Worm (Caenorhabditis elegans) whole organism, young adult: Measurements from ENCODE around the gene C23H4.8.
A peak's percentile ranks its signal among the peaks of the same experiment; 100 is the strongest.

Experiments used
- B0336.3 ChIP-seq: fragments of 200-800 bp; sonication (Bioruptor generic); IDR thresholded peaks from 2 replicates; pipeline ENCODE4 v1.3.6; 2022; ENCODE audit warnings: missing genetic modification characterization, missing compliant biosample characterization
- C06A6.2 ChIP-seq: fragments of 200-800 bp; sonication (Bioruptor generic); conservative IDR thresholded peaks from 2 replicates; pipeline ENCODE4 v1.3.6; 2022; ENCODE audit warnings: missing genetic modification characterization, missing compliant biosample characterization
- C17E4.6 ChIP-seq: fragments of 200-800 bp; sonication (Bioruptor generic); IDR thresholded peaks from 2 replicates; pipeline ENCODE4 v1.3.6; 2022; ENCODE audit warnings: missing genetic modification reagents, missing genetic modification characterization, missing compliant biosample characterization
- F23B12.7 ChIP-seq: sonication (generic microtip); optimal IDR thresholded peaks from 2 replicates; lab custom pipeline; 2017; ENCODE audit warnings: missing genetic modification characterization, mild to moderate bottlenecking, missing compliant biosample characterization, antibody characterized with exemption, moderate library complexity; ENCODE audit not compliant: insufficient read depth
- F52B5.7 ChIP-seq: sonication (generic microtip); optimal IDR thresholded peaks from 2 replicates; lab custom pipeline; 2016; ENCODE audit warnings: mild to moderate bottlenecking, missing genetic modification characterization, missing compliant biosample characterization
- F55B11.4 ChIP-seq: sonication (generic microtip); optimal IDR thresholded peaks from 2 replicates; lab custom pipeline; 2016; ENCODE audit warnings: missing compliant biosample characterization, missing genetic modification characterization, borderline replicate concordance; ENCODE audit not compliant: insufficient read depth
- F57A8.1 ChIP-seq: fragments of 200-800 bp; sonication (Bioruptor generic); optimal IDR thresholded peaks from 2 replicates; lab custom pipeline; 2018; ENCODE audit warnings: mild to moderate bottlenecking, missing genetic modification characterization, moderate library complexity, missing compliant biosample characterization
- K11D2.4 ChIP-seq: fragments of 200-800 bp; sonication (Bioruptor generic); IDR thresholded peaks from 2 replicates; pipeline ENCODE4 v1.3.6; 2022; ENCODE audit warnings: missing genetic modification reagents, missing genetic modification characterization, missing compliant biosample characterization
- K12H6.12 ChIP-seq: fragments of 200-800 bp; sonication (Bioruptor generic); optimal IDR thresholded peaks from 2 replicates; lab custom pipeline; 2018; ENCODE audit warnings: mild to moderate bottlenecking, missing genetic modification characterization, missing compliant biosample characterization
- T07F8.4 ChIP-seq: sonication (generic microtip); optimal IDR thresholded peaks from 2 replicates; lab custom pipeline; 2016; ENCODE audit warnings: mild to moderate bottlenecking, missing genetic modification characterization, moderate library complexity, missing compliant biosample characterization
- ZK185.1 ChIP-seq: sonication (generic microtip); optimal IDR thresholded peaks from 2 replicates; lab custom pipeline; 2016; ENCODE audit warnings: mild to moderate bottlenecking, missing genetic modification characterization, missing compliant biosample characterization; ENCODE audit not compliant: poor library complexity, severe bottlenecking
- aptf-3 ChIP-seq: fragments of 200-800 bp; sonication (Bioruptor generic); IDR thresholded peaks from 2 replicates; pipeline ENCODE4 v1.3.6; 2022; ENCODE audit warnings: missing genetic modification characterization, missing compliant biosample characterization
- bed-1 ChIP-seq: fragments of 200-800 bp; sonication (Bioruptor generic); IDR thresholded peaks from 2 replicates; pipeline ENCODE4 v1.3.6; 2022; ENCODE audit warnings: missing genetic modification reagents, missing genetic modification characterization, missing compliant biosample characterization
- bed-2 ChIP-seq: fragments of 200-800 bp; sonication (Bioruptor generic); IDR thresholded peaks from 2 replicates; pipeline ENCODE4 v1.3.6; 2022; ENCODE audit warnings: missing genetic modification reagents, missing genetic modification characterization, missing compliant biosample characterization
- ccch-3 ChIP-seq: fragments of 200-800 bp; sonication (Bioruptor generic); optimal IDR thresholded peaks from 2 replicates; lab custom pipeline; 2018; ENCODE audit warnings: mild to moderate bottlenecking, missing genetic modification characterization, missing compliant biosample characterization
- cebp-1 ChIP-seq, 2 experiments: fragments of 200-800 bp in 1 of 2; sonication (Bioruptor generic) in 1 of 2; sonication (generic microtip) in 1 of 2; IDR thresholded peaks in 1 of 2; optimal IDR thresholded peaks in 1 of 2; 2 replicates each; pipeline versions ENCODE4 v1.3.6 to Lab custom; 2017 to 2022; ENCODE audit warnings: missing compliant biosample characterization in 2 of 2, missing genetic modification characterization in 2 of 2, mild to moderate bottlenecking in 1 of 2, missing genetic modification reagents in 1 of 2, moderate library complexity in 1 of 2
- ceh-27 ChIP-seq: fragments of 200-800 bp; sonication (Bioruptor generic); optimal IDR thresholded peaks from 2 replicates; lab custom pipeline; 2018; ENCODE audit warnings: mild to moderate bottlenecking, missing genetic modification characterization, moderate library complexity, missing compliant biosample characterization
- ceh-91 ChIP-seq: fragments of 200-800 bp; sonication (Bioruptor generic); IDR thresholded peaks from 2 replicates; pipeline ENCODE4 v1.3.6; 2022; ENCODE audit warnings: missing genetic modification reagents, missing genetic modification characterization, missing compliant biosample characterization
- dox-1 ChIP-seq: fragments of 200-800 bp; sonication (Bioruptor generic); IDR thresholded peaks from 2 replicates; pipeline ENCODE4 v1.3.6; 2022; ENCODE audit warnings: missing genetic modification reagents, missing genetic modification characterization, missing compliant biosample characterization
- dpl-1 ChIP-seq: fragments of 150-350 bp; optimal IDR thresholded peaks from 2 replicates; lab custom pipeline; 2014; ENCODE audit warnings: missing biosample characterization, missing genetic modification reagents, missing genetic modification characterization
- egrh-3 ChIP-seq: fragments of 200-800 bp; sonication (Bioruptor generic); IDR thresholded peaks from 2 replicates; pipeline ENCODE4 v1.3.6; 2022; ENCODE audit warnings: missing genetic modification reagents, missing genetic modification characterization, missing compliant biosample characterization
- hlh-12 ChIP-seq: sonication (generic microtip); optimal IDR thresholded peaks from 2 replicates; lab custom pipeline; 2016; ENCODE audit warnings: missing genetic modification characterization, missing compliant biosample characterization
- hmg-1.2 ChIP-seq: fragments of 200-800 bp; sonication (Bioruptor generic); IDR thresholded peaks from 2 replicates; pipeline ENCODE4 v1.3.6; 2022; ENCODE audit warnings: missing genetic modification reagents, missing genetic modification characterization, missing compliant biosample characterization
- hrde-1 ChIP-seq: sonication (generic microtip); optimal IDR thresholded peaks from 2 replicates; lab custom pipeline; 2016; ENCODE audit warnings: missing genetic modification characterization, mild to moderate bottlenecking, missing compliant biosample characterization, moderate library complexity, missing genotype, missing genetic modification reagents, borderline replicate concordance
- let-607 ChIP-seq, 2 experiments: fragments of 200-800 bp in 1 of 2; sonication (Bioruptor generic) in 1 of 2; sonication (generic microtip) in 1 of 2; optimal IDR thresholded peaks; 2 replicates each; lab custom pipeline; 2016 to 2018; ENCODE audit warnings: mild to moderate bottlenecking in 2 of 2, missing compliant biosample characterization in 2 of 2, missing genetic modification characterization in 2 of 2, moderate library complexity in 2 of 2, missing genotype in 1 of 2
- lin-26 ChIP-seq: fragments of 200-800 bp; sonication (Bioruptor generic); IDR thresholded peaks from 2 replicates; pipeline ENCODE4 v1.3.6; 2022; ENCODE audit warnings: missing genetic modification reagents, missing genetic modification characterization, missing compliant biosample characterization
- lin-40 ChIP-seq: sonication (generic microtip); optimal IDR thresholded peaks from 2 replicates; lab custom pipeline; 2016; ENCODE audit warnings: missing genetic modification characterization, mild to moderate bottlenecking, missing compliant biosample characterization, missing genotype, missing genetic modification reagents
- lsy-27 ChIP-seq: sonication (generic microtip); optimal IDR thresholded peaks from 2 replicates; lab custom pipeline; 2017; ENCODE audit warnings: missing genetic modification characterization, mild to moderate bottlenecking, missing compliant biosample characterization, antibody characterized with exemption, missing genotype, borderline replicate concordance; ENCODE audit not compliant: insufficient read depth
- madf-10 ChIP-seq: sonication (generic microtip); optimal IDR thresholded peaks from 2 replicates; lab custom pipeline; 2016; ENCODE audit warnings: mild to moderate bottlenecking, missing genetic modification characterization, missing compliant biosample characterization
- nfya-1 ChIP-seq: sonication (generic microtip); optimal IDR thresholded peaks from 2 replicates; lab custom pipeline; 2017; ENCODE audit warnings: antibody characterized with exemption, missing compliant biosample characterization, missing genetic modification characterization, borderline replicate concordance; ENCODE audit not compliant: insufficient read depth
- nfya-2 ChIP-seq: fragments of 200-800 bp; sonication (Bioruptor generic); IDR thresholded peaks from 2 replicates; pipeline ENCODE4 v1.3.6; 2022; ENCODE audit warnings: missing genetic modification reagents, missing genetic modification characterization, missing compliant biosample characterization
- nhr-120 ChIP-seq: fragments of 200-800 bp; sonication (Bioruptor generic); IDR thresholded peaks from 2 replicates; pipeline ENCODE4 v1.3.6; 2022; ENCODE audit warnings: missing genetic modification characterization, missing compliant biosample characterization
- nhr-27 ChIP-seq: fragments of 200-800 bp; sonication (Bioruptor generic); optimal IDR thresholded peaks from 2 replicates; lab custom pipeline; 2018; ENCODE audit warnings: mild to moderate bottlenecking, missing genetic modification characterization, moderate library complexity, missing compliant biosample characterization
- nhr-80 ChIP-seq: sonication (generic microtip); optimal IDR thresholded peaks from 2 replicates; lab custom pipeline; 2016; ENCODE audit warnings: missing genetic modification characterization, missing compliant biosample characterization
- rcor-1 ChIP-seq: fragments of 200-800 bp; sonication (Bioruptor generic); IDR thresholded peaks from 2 replicates; pipeline ENCODE4 v1.3.6; 2022; ENCODE audit warnings: missing genetic modification reagents, missing genetic modification characterization, missing compliant biosample characterization
- rpc-1 ChIP-seq, 2 experiments: fragments of 150-350 bp in 1 of 2; sonication (generic microtip) in 1 of 2; optimal IDR thresholded peaks; 2 replicates each; lab custom pipeline; 2014 to 2018; ENCODE audit warnings: missing biosample characterization in 1 of 2, missing genetic modification characterization in 1 of 2, missing genetic modification reagents in 1 of 2, missing genotype in 1 of 2
- somi-1 ChIP-seq: fragments of 200-800 bp; sonication (Bioruptor generic); optimal IDR thresholded peaks from 2 replicates; lab custom pipeline; 2018; ENCODE audit warnings: mild to moderate bottlenecking, missing genetic modification characterization, missing compliant biosample characterization
- tlf-1 ChIP-seq: fragments of 200-800 bp; sonication (Bioruptor generic); optimal IDR thresholded peaks from 2 replicates; lab custom pipeline; 2018; ENCODE audit warnings: mild to moderate bottlenecking, missing genetic modification characterization, missing compliant biosample characterization
- unc-130 ChIP-seq: sonication (generic microtip); optimal IDR thresholded peaks from 2 replicates; lab custom pipeline; 2016; ENCODE audit warnings: missing genetic modification reagents, missing genetic modification characterization, missing compliant biosample characterization

Gene C23H4.8

ce11 chrX:12182684-12183477 is 34.2 kb upstream of the C23H4.8 start:
- TF ChIP-seq C17E4.6 (GFP tag; lab: Robert Waterston, UW) (no peak), B0336.3 (GFP tag; lab: Robert Waterston, UW) (no peak), ccch-3 (no peak), aptf-3 (GFP tag; lab: Robert Waterston, UW) (no peak), nfya-1 (tag; lab: Kevin White, UChicago) (no peak), nhr-27 (tag; lab: Kevin White, UChicago) (no peak), bed-2 (no peak), F23B12.7 (tag; lab: Kevin White, UChicago) (no peak), C06A6.2 (GFP tag; lab: Robert Waterston, UW) (no peak), dpl-1 (GFP tag; lab: Kevin White, UChicago) (no peak), unc-130 (GFP tag; lab: Kevin White, UChicago) (no peak)

- TF ChIP-seq nhr-120: no peak
- no peak for TF ChIP-seq rcor-1
- no peak for TF ChIP-seq egrh-3
- no peak for TF ChIP-seq rpc-1 (optimal IDR thresholded peaks at IDR 0.05; lab: Kevin White, UChicago)
- no peak for TF ChIP-seq rpc-1 (tag; optimal IDR thresholded peaks at IDR 0.05; lab: Kevin White, UChicago)
- no peak for TF ChIP-seq tlf-1 (GFP tag; lab: Kevin White, UChicago)
- no peak for TF ChIP-seq let-607 (tag; optimal IDR thresholded peaks at IDR 0.05; lab: Kevin White, UChicago)
- TF ChIP-seq hlh-12 (tag; lab: Kevin White, UChicago): no peak
- TF ChIP-seq bed-1 (GFP tag; lab: Robert Waterston, UW): no peak
- no peak for TF ChIP-seq F55B11.4 (tag; lab: Kevin White, UChicago)
- no peak for TF ChIP-seq T07F8.4 (tag; lab: Kevin White, UChicago)
- TF ChIP-seq ZK185.1 (tag; lab: Kevin White, UChicago): no peak
- no peak for TF ChIP-seq somi-1 (GFP tag; lab: Kevin White, UChicago)
- no peak for TF ChIP-seq madf-10 (tag; lab: Kevin White, UChicago)
- no peak for TF ChIP-seq dox-1 (GFP tag; lab: Robert Waterston, UW)
- TF ChIP-seq hrde-1 (tag; lab: Kevin White, UChicago): no peak
- no peak for TF ChIP-seq F52B5.7 (tag; lab: Kevin White, UChicago)
- TF ChIP-seq nfya-2 (GFP tag; lab: Robert Waterston, UW): no peak
- no peak for TF ChIP-seq lsy-27 (tag; lab: Kevin White, UChicago)
Measured at ce11 chrX:12184393-12184792, 32.6 kb upstream of the C23H4.8 start.

- TF ChIP-seq ceh-27 (GFP tag; lab: Kevin White, UChicago) (no peak), K11D2.4 (GFP tag; lab: Robert Waterston, UW) (peak; percentile 74; the same call in 1 of the 2 replicates), lin-40 (tag; lab: Kevin White, UChicago) (peak; percentile 14), ceh-91 (GFP tag; lab: Robert Waterston, UW) (no peak), cebp-1 (GFP tag; IDR thresholded peaks at IDR 0.05; lab: Robert Waterston, UW) (no peak), cebp-1 (tag; optimal IDR thresholded peaks at IDR 0.05; lab: Kevin White, UChicago) (peak; percentile 52), somi-1 (GFP tag; lab: Kevin White, UChicago) (peak; percentile 21), F57A8.1 (no peak), K12H6.12 (tag; lab: Kevin White, UChicago) (peak; percentile 53), hmg-1.2 (GFP tag; lab: Robert Waterston, UW) (0 out of 2 replicates have a peak, but pooled peaks have one; percentile 6), lin-26 (peak; percentile 38; the same call in 1 of the 2 replicates), nhr-80 (tag; lab: Kevin White, UChicago) (peak; percentile 80)
Measured at ce11 chrX:12185847-12186559, 31.0 kb upstream of the C23H4.8 start.
